Worm (Caenorhabditis elegans): ENCODE data around the gene F52D10.2.

Gene F52D10.2

DNA sequence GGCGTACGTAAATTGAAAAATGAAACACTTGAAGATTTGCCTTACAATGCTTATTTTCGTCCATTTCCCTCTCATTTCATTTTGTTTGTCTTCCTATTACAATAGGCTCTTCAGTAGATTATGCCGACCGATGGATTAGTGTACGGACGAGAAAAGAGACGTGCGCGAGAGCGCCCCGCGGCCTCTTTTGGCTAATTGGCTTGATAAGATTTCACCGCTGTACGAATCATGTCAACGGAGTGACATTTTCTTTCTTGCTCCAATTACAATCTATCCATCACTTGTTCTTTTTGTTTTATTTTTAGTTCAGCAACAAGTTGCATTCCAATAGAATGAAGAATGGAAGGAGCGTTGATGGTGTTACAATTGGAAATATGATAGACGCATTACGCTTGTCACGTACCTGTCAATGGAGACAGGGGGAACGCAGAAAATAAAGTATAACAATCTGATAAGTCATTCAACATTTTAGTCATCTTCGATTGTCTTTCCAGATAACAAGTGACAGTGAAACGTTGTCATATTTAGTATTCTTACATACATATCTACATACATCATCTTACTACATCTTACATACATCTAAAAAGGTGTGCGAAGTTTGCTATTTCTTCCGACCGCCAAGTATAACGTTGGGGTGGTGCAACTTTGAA lies 16.7 kb upstream of the F52D10.2 start:
- TF ChIP-seq nhr-80 (tag; optimal IDR thresholded peaks at IDR 0.05) (peak; percentile 76), ets-4 (GFP tag; optimal IDR thresholded peaks at IDR 0.05) (peak; percentile 17), Y53G8AR.9 (GFP tag; conservative IDR thresholded peaks at IDR 0.05) (0 out of 2 replicates have a peak, but pooled peaks have one; percentile 21), ZK185.1 (tag; optimal IDR thresholded peaks at IDR 0.05; ENCODE audit: poor library complexity, severe bottlenecking) (peak; percentile 8), ztf-22 (GFP tag; optimal IDR thresholded peaks at IDR 0.05) (peak; percentile 18), ztf-26 (tag; optimal IDR thresholded peaks at IDR 0.05) (no peak), chd-7 (tag; optimal IDR thresholded peaks at IDR 0.05) (no peak), sdz-38 (tag; optimal IDR thresholded peaks at IDR 0.05) (no peak), unc-62 (GFP tag; optimal IDR thresholded peaks at IDR 0.05) (peak; percentile 95), let-607 (tag; optimal IDR thresholded peaks at IDR 0.05) (peak; percentile 61 to 64)

DNA sequence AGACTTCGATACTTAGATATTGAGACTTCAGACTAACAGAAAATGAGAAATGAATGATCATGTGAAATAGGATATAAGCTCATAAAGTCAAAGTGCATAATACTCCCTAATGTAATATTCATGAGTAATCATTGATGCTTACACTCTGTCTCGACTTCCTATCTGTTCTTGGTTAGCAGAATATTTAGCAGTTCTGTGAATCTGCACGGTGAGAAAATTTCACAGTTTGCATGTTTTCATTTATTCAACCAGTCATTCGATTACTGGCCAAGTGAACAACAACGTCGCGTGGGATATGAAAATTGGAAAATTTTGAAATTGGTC lies 15.9 kb upstream of the F52D10.2 start:
- TF ChIP-seq B0261.1 (tag; optimal IDR thresholded peaks at IDR 0.05) (no peak), attf-5 (GFP tag; optimal IDR thresholded peaks at IDR 0.05) (no peak), nhr-179 (tag; optimal IDR thresholded peaks at IDR 0.05) (no peak), snpc-4 (GFP tag; optimal IDR thresholded peaks at IDR 0.05) (no peak), snpc-4 (tag; optimal IDR thresholded peaks at IDR 0.05) (no peak), die-1 (tag; optimal IDR thresholded peaks at IDR 0.05) (no peak), bed-1 (GFP tag; IDR thresholded peaks at IDR 0.05) (no peak), nhr-90 (tag; optimal IDR thresholded peaks at IDR 0.05) (no peak), mes-4 (tag; optimal IDR thresholded peaks at IDR 0.05) (no peak), C17E4.6 (GFP tag; IDR thresholded peaks at IDR 0.05) (no peak), hrde-1 (tag; optimal IDR thresholded peaks at IDR 0.05; ENCODE audit: borderline replicate concordance) (no peak), Y79H2A.3 (GFP tag; conservative IDR thresholded peaks at IDR 0.05) (no peak)

DNA sequence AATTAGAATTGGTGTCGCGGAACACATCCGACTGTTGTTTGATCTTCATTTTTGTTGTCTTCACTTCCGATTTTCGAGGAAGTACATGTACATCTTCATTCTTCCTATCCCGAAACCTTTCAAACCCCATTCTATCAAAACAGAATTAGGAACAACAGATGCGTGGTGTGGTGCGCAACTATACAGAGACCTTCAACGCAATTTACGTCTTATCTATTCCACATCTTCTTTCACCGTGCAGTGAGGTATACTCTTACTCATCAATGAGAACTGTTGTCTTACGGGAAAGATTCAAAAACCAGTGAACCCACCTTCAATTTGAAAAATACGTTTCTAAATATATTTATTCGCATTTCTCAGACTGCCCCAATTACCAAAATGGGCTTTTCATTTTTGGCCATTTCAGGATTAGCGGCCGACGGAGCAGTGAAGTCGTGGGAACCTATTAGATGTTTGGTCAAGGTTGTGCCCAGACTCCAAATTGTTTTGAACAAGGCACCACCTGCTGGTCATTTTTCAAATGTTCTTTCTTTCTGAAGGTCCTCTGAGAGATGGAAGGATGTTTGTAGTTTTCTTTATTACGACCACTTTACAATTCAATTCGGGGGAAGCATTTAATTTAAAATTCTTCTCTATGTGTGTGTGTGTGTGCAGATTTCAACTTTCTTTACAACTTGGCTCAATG lies 15.4 kb upstream of the F52D10.2 start:
- no peak for TF ChIP-seq xnd-1 (tag; optimal IDR thresholded peaks at IDR 0.05)
- no peak for TF ChIP-seq unc-62 (GFP tag; optimal IDR thresholded peaks at IDR 0.05)
- TF ChIP-seq sptf-2 (GFP tag; optimal IDR thresholded peaks at IDR 0.05): no peak
- TF ChIP-seq hrde-1 (tag; optimal IDR thresholded peaks at IDR 0.05; ENCODE audit: borderline replicate concordance): no peak
- TF ChIP-seq let-526 (GFP tag; IDR thresholded peaks at IDR 0.05): no peak
- no peak for TF ChIP-seq lag-1 (GFP tag; IDR thresholded peaks at IDR 0.05)

ce11 chrX:11605766-11606490 lies 14.4 kb upstream of the F52D10.2 start:
- TF ChIP-seq F52B5.7 (tag; optimal IDR thresholded peaks at IDR 0.05) (peak; percentile 82), ceh-27 (GFP tag; optimal IDR thresholded peaks at IDR 0.05) (peak; percentile 40), egl-44 (GFP tag; IDR thresholded peaks at IDR 0.05) (no peak), ztf-26 (tag; optimal IDR thresholded peaks at IDR 0.05) (peak; percentile 99), athp-1 (tag; optimal IDR thresholded peaks at IDR 0.05) (peak; percentile 88), zfh-2 (GFP tag; conservative IDR thresholded peaks at IDR 0.05) (peak; percentile 81), K12H6.12 (tag; optimal IDR thresholded peaks at IDR 0.05) (peak; percentile 99), nhr-27 (tag; optimal IDR thresholded peaks at IDR 0.05) (no peak), ama-1 (optimal IDR thresholded peaks at IDR 0.05) (no peak), ama-1 (GFP tag; optimal IDR thresholded peaks at IDR 0.05) (no peak), ekl-4 (GFP tag; IDR thresholded peaks at IDR 0.05) (peak; percentile 82), ZK185.1 (tag; optimal IDR thresholded peaks at IDR 0.05; ENCODE audit: poor library complexity, severe bottlenecking) (peak; percentile 76), dox-1 (GFP tag; IDR thresholded peaks at IDR 0.05) (peak; percentile 94), ceh-40 (GFP tag; IDR thresholded peaks at IDR 0.05) (no peak), akir-1 (GFP tag; optimal IDR thresholded peaks at IDR 0.05) (no peak), pbrm-1 (GFP tag; IDR thresholded peaks at IDR 0.05) (peak; percentile 95), let-526 (GFP tag; IDR thresholded peaks at IDR 0.05) (peak; percentile 69; the same call in 1 of the 2 replicates), bed-2 (GFP tag; IDR thresholded peaks at IDR 0.05) (no peak), F10E7.11 (tag; optimal IDR thresholded peaks at IDR 0.05) (peak; percentile 35)
